Fruit fly (Drosophila melanogaster) whole organism, embryonic: ENCODE results near the gene DnaJ-H.

Source experiments
- Awh ChIP-seq: fragments of 200-800 bp; sonication (Bioruptor generic); IDR thresholded peaks from 2 replicates; pipeline ENCODE4, ENCODE4 v1.3.6; 2022; ENCODE audit warnings: missing biosample characterization, missing genetic modification characterization
- CG10267 ChIP-seq: fragments of 200-800 bp; sonication (Bioruptor generic); optimal IDR thresholded peaks from 2 replicates; lab custom pipeline; 2018; ENCODE audit warnings: missing biosample characterization, mild to moderate bottlenecking, missing genetic modification characterization, moderate library complexity
- CG11456 ChIP-seq: fragments of 200-800 bp; sonication (Bioruptor generic); IDR thresholded peaks from 3 replicates; pipeline ENCODE4 v1.3.6; 2022; ENCODE audit warnings: missing biosample characterization, missing genetic modification characterization
- CG12942 ChIP-seq: fragments of 200-800 bp; sonication (Bioruptor generic); optimal IDR thresholded peaks from 3 replicates; lab custom pipeline; 2016; ENCODE audit warnings: missing biosample characterization, missing genetic modification characterization
- CG15073 ChIP-seq: fragments of 200-800 bp; sonication (Bioruptor generic); optimal IDR thresholded peaks from 2 replicates; lab custom pipeline; 2016; ENCODE audit warnings: missing biosample characterization, missing genetic modification characterization
- CG15514 ChIP-seq: fragments of 200-800 bp; sonication (Bioruptor generic); optimal IDR thresholded peaks from 3 replicates; lab custom pipeline; 2017; ENCODE audit warnings: missing biosample characterization, missing genetic modification characterization, mild to moderate bottlenecking, moderate library complexity, missing genetic modification reagents
- CG17361 ChIP-seq: fragments of 200-800 bp; sonication (Bioruptor generic); IDR thresholded peaks from 3 replicates; pipeline ENCODE4 v1.3.6; 2022; ENCODE audit warnings: missing biosample characterization, missing genetic modification characterization
- CG3838 ChIP-seq: fragments of 200-800 bp; sonication (Bioruptor generic); optimal IDR thresholded peaks from 3 replicates; lab custom pipeline; 2016; ENCODE audit warnings: missing biosample characterization, missing genetic modification characterization
- CG3847 ChIP-seq: fragments of 200-800 bp; sonication (Bioruptor generic); IDR thresholded peaks from 2 replicates; pipeline ENCODE4 v1.3.6; 2022; ENCODE audit warnings: missing biosample characterization, missing genetic modification characterization
- CG4328 ChIP-seq: fragments of 200-800 bp; sonication (Bioruptor generic); optimal IDR thresholded peaks from 3 replicates; lab custom pipeline; 2017; ENCODE audit warnings: missing biosample characterization, missing genetic modification reagents, missing genetic modification characterization
- CG4404 ChIP-seq: fragments of 200-800 bp; sonication (Bioruptor generic); IDR thresholded peaks from 2 replicates; pipeline ENCODE4 v1.3.6; 2022; ENCODE audit warnings: missing biosample characterization, missing genetic modification characterization
- CG4730 ChIP-seq: fragments of 200-800 bp; sonication (Bioruptor generic); IDR thresholded peaks from 2 replicates; pipeline ENCODE4 v1.3.6; 2022; ENCODE audit warnings: missing biosample characterization, missing genetic modification characterization
- CG7357 ChIP-seq: fragments of 200-800 bp; sonication (Bioruptor generic); IDR thresholded peaks from 3 replicates; pipeline ENCODE4 v1.3.6; 2022; ENCODE audit warnings: missing biosample characterization, missing genetic modification characterization
- CG8359 ChIP-seq: fragments of 200-800 bp; sonication (Bioruptor generic); optimal IDR thresholded peaks from 2 replicates; lab custom pipeline; 2017; ENCODE audit warnings: missing biosample characterization, mild to moderate bottlenecking, missing genetic modification characterization, borderline replicate concordance
- CG8478 ChIP-seq: fragments of >200 bp; optimal IDR thresholded peaks from 2 replicates; lab custom pipeline; 2018
- CG9797 ChIP-seq: fragments of 200-800 bp; sonication (Bioruptor generic); optimal IDR thresholded peaks from 3 replicates; lab custom pipeline; 2018; ENCODE audit warnings: missing biosample characterization, mild to moderate bottlenecking, missing genetic modification characterization
- E2f2 ChIP-seq: fragments of 200-800 bp; sonication (Bioruptor generic); IDR thresholded peaks from 2 replicates; pipeline ENCODE4 v1.3.6; 2022; ENCODE audit warnings: missing biosample characterization, missing genetic modification characterization
- H15 ChIP-seq: fragments of 200-800 bp; sonication (Bioruptor generic); IDR thresholded peaks from 3 replicates; pipeline ENCODE4 v1.3.6; 2022; ENCODE audit warnings: missing biosample characterization, missing genetic modification characterization
- Hr78 ChIP-seq, 2 experiments: fragments of 200-800 bp in 1 of 2; fragments of >200 bp in 1 of 2; sonication (Bioruptor generic) in 1 of 2; optimal IDR thresholded peaks; 2 replicates each; lab custom pipeline; 2017 to 2019; ENCODE audit warnings: missing biosample characterization in 2 of 2, missing genetic modification characterization in 2 of 2, mild to moderate bottlenecking in 1 of 2, moderate library complexity in 1 of 2
- Poxn ChIP-seq: fragments of 200-800 bp; sonication (Bioruptor generic); IDR thresholded peaks from 2 replicates; pipeline ENCODE4 v1.3.6; 2022; ENCODE audit warnings: missing biosample characterization, missing genetic modification characterization
- Ptx1 ChIP-seq: fragments of 200-800 bp; sonication (Bioruptor generic); IDR thresholded peaks from 2 replicates; pipeline ENCODE4 v1.3.6; 2022; ENCODE audit warnings: missing biosample characterization, missing genetic modification characterization
- Six4 ChIP-seq: fragments of 200-800 bp; sonication (Bioruptor generic); optimal IDR thresholded peaks from 2 replicates; lab custom pipeline; 2016; ENCODE audit warnings: missing biosample characterization, missing genetic modification characterization
- TFAM ChIP-seq: fragments of 200-800 bp; sonication (Bioruptor generic); optimal IDR thresholded peaks from 2 replicates; lab custom pipeline; 2017; ENCODE audit warnings: missing biosample characterization, missing genetic modification characterization, inconsistent platforms
- ab ChIP-seq: fragments of 200-800 bp; sonication (Bioruptor generic); optimal IDR thresholded peaks from 2 replicates; lab custom pipeline; 2016; ENCODE audit warnings: missing biosample characterization, missing genetic modification characterization
- ato ChIP-seq: fragments of 200-800 bp; sonication (Bioruptor generic); IDR thresholded peaks from 2 replicates; pipeline ENCODE4 v1.3.6; 2022; ENCODE audit warnings: missing biosample characterization, missing genetic modification characterization; ENCODE audit not compliant: partially characterized antibody
- br ChIP-seq: fragments of >200 bp; optimal IDR thresholded peaks from 2 replicates; lab custom pipeline; 2017
- chif ChIP-seq, 2 experiments: fragments of 200-800 bp; sonication (Bioruptor generic); optimal IDR thresholded peaks; 3 replicates each; lab custom pipeline; 2016; ENCODE audit warnings: missing biosample characterization in 2 of 2, missing genetic modification characterization in 2 of 2
- fd96Cb ChIP-seq: fragments of 200-800 bp; sonication (Bioruptor generic); optimal IDR thresholded peaks from 2 replicates; lab custom pipeline; 2018; ENCODE audit warnings: missing biosample characterization, mild to moderate bottlenecking, missing genetic modification characterization, moderate library complexity
- ftz-f1 ChIP-seq: fragments of 200-800 bp; sonication (Bioruptor generic); optimal IDR thresholded peaks from 2 replicates; lab custom pipeline; 2016; ENCODE audit warnings: missing biosample characterization, missing genetic modification characterization
- gsb-n ChIP-seq: fragments of 200-800 bp; sonication (Bioruptor generic); optimal IDR thresholded peaks from 3 replicates; lab custom pipeline; 2018; ENCODE audit warnings: missing biosample characterization, mild to moderate bottlenecking, missing genetic modification characterization
- hkb ChIP-seq, 2 experiments: fragments of 200-800 bp in 1 of 2; fragments of >200 bp in 1 of 2; sonication (Bioruptor generic) in 1 of 2; IDR thresholded peaks in 1 of 2; optimal IDR thresholded peaks in 1 of 2; 2 replicates each; pipeline versions ENCODE4 v1.3.6 to Lab custom; 2017 to 2022; ENCODE audit warnings: missing biosample characterization in 1 of 2, missing genetic modification characterization in 1 of 2
- jing ChIP-seq: fragments of 200-800 bp; sonication (Bioruptor generic); optimal IDR thresholded peaks from 2 replicates; lab custom pipeline; 2018; ENCODE audit warnings: missing biosample characterization, mild to moderate bottlenecking, missing genetic modification characterization
- jumu ChIP-seq: fragments of 200-800 bp; sonication (Bioruptor generic); optimal IDR thresholded peaks from 3 replicates; lab custom pipeline; 2016; ENCODE audit warnings: missing biosample characterization, missing genetic modification characterization
- kah ChIP-seq: fragments of 200-800 bp; sonication (Bioruptor generic); optimal IDR thresholded peaks from 2 replicates; lab custom pipeline; 2018; ENCODE audit warnings: missing biosample characterization, mild to moderate bottlenecking, missing genetic modification characterization
- lab ChIP-seq: fragments of 200-800 bp; sonication (Bioruptor generic); optimal IDR thresholded peaks from 3 replicates; lab custom pipeline; 2017; ENCODE audit warnings: missing biosample characterization, missing genetic modification characterization, mild to moderate bottlenecking, moderate library complexity, missing genetic modification reagents
- lbe ChIP-seq: fragments of 200-800 bp; sonication (Bioruptor generic); optimal IDR thresholded peaks from 2 replicates; lab custom pipeline; 2016; ENCODE audit warnings: missing biosample characterization, mild to moderate bottlenecking, missing genetic modification characterization
- lov ChIP-seq, 2 experiments: fragments of 200-800 bp in 1 of 2; fragments of >200 bp in 1 of 2; sonication (Bioruptor generic) in 1 of 2; IDR thresholded peaks in 1 of 2; optimal IDR thresholded peaks in 1 of 2; 2 replicates in 1 of 2; 3 replicates in 1 of 2; pipeline versions ENCODE4 v1.3.6 to Lab custom; 2017 to 2022; ENCODE audit warnings: missing biosample characterization in 1 of 2, missing genetic modification characterization in 1 of 2
- nmo ChIP-seq: fragments of 200-800 bp; sonication (Bioruptor generic); optimal IDR thresholded peaks from 2 replicates; lab custom pipeline; 2018; ENCODE audit warnings: missing biosample characterization, mild to moderate bottlenecking, missing genetic modification characterization, moderate library complexity
- org-1 ChIP-seq: fragments of 200-800 bp; sonication (Bioruptor generic); optimal IDR thresholded peaks from 2 replicates; lab custom pipeline; 2017; ENCODE audit warnings: missing biosample characterization, missing genetic modification characterization
- peb ChIP-seq: fragments of 200-800 bp; sonication (Bioruptor generic); IDR thresholded peaks from 2 replicates; pipeline ENCODE4 v1.3.6; 2022; ENCODE audit warnings: missing biosample characterization, missing genetic modification characterization
- pfk ChIP-seq: fragments of 200-800 bp; sonication (Bioruptor generic); optimal IDR thresholded peaks from 2 replicates; lab custom pipeline; 2018; ENCODE audit warnings: missing biosample characterization, mild to moderate bottlenecking, missing genetic modification characterization, moderate library complexity
- repo ChIP-seq: fragments of 200-800 bp; sonication (Bioruptor generic); optimal IDR thresholded peaks from 2 replicates; lab custom pipeline; 2016; ENCODE audit warnings: missing biosample characterization, missing genetic modification characterization
- schlank ChIP-seq: fragments of 200-800 bp; sonication (Bioruptor generic); optimal IDR thresholded peaks from 2 replicates; lab custom pipeline; 2018; ENCODE audit warnings: missing biosample characterization, mild to moderate bottlenecking, missing genetic modification characterization
- sens ChIP-seq: fragments of 200-800 bp; sonication (Bioruptor generic); peaks from one replicate; lab custom pipeline; 2016; ENCODE audit warnings: missing biosample characterization, missing genetic modification characterization
- sim ChIP-seq: fragments of 200-800 bp; sonication (Bioruptor generic); IDR thresholded peaks from 2 replicates; pipeline ENCODE4 v1.3.6; 2022; ENCODE audit warnings: missing biosample characterization, missing genetic modification characterization
- ssp ChIP-seq: fragments of 200-800 bp; sonication (Bioruptor generic); IDR thresholded peaks from 2 replicates; pipeline ENCODE4 v1.3.6; 2022; ENCODE audit warnings: missing biosample characterization, missing genetic modification characterization
- tll ChIP-seq, 2 experiments: fragments of 200-800 bp in 1 of 2; fragments of >200 bp in 1 of 2; sonication (Bioruptor generic) in 1 of 2; optimal IDR thresholded peaks; 2 replicates each; lab custom pipeline; 2017 to 2019; ENCODE audit warnings: missing biosample characterization in 2 of 2, missing genetic modification characterization in 2 of 2, mild to moderate bottlenecking in 1 of 2, moderate library complexity in 1 of 2
- ttk ChIP-seq: fragments of 200-800 bp; sonication (Bioruptor generic); IDR thresholded peaks from 2 replicates; pipeline ENCODE4 v2.1.2; 2022; ENCODE audit warnings: missing biosample characterization, missing genetic modification characterization
- vvl ChIP-seq: fragments of 200-800 bp; sonication (Bioruptor generic); IDR thresholded peaks from 2 replicates; pipeline ENCODE4 v1.3.6; 2022; ENCODE audit warnings: missing biosample characterization, missing genetic modification characterization
- wdn ChIP-seq: fragments of 200-800 bp; sonication (Bioruptor generic); IDR thresholded peaks from 2 replicates; pipeline ENCODE4 v1.3.6; 2022; ENCODE audit warnings: missing biosample characterization, missing genetic modification characterization

DnaJ-H gene

DNA sequence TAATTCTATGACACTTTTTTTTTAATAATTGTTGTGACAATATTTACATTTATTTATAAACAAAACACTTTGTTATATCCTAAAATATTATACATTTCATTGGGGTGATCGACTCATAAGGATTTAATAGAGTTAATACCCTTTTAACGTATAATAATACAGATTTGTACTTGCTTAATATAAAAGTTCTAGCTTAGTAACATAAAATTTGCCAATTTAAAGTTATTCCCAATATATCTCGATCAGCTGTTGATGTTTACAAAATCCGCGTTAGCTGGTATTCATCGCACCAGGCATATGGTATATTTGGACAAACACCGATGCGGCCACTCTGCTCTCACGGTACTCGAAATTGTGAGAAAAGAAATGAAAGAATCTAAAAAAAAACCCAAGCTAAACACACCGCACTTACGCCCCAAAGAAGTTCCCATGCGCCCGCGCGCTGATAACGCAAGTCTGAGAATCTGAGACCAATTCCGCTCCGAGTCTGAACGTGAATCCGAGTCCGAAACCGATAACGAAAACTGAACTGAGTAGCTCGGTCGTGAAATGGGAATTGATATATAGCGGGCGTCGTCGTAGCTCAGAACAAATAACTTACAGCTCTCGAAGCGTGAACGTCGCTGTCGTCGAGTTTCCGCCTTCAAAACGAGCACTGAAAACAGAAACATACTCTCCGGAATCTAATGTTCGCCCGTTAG, 37.7 kb upstream of the DnaJ-H start, which contains the start of gene Pect (continued):
- TF ChIP-seq Awh (GFP tag; lab: Robert Waterston, UW) = no peak
- peak; percentile 12 for TF ChIP-seq fd96Cb (tag; lab: Kevin White, UChicago)
- no peak for TF ChIP-seq ttk (GFP tag; lab: Robert Waterston, UW)
- TF ChIP-seq jumu = no peak
- peak; percentile 4 for TF ChIP-seq ftz-f1 (GFP tag; lab: Kevin White, UChicago)
- TF ChIP-seq peb (GFP tag; lab: Robert Waterston, UW) = no peak
- TF ChIP-seq ato (GFP tag; lab: Robert Waterston, UW) = peak; percentile 28; the same call in 1 of the 2 replicates
- no peak for TF ChIP-seq CG11456 (GFP tag; lab: Robert Waterston, UW)
- no peak for TF ChIP-seq br (lab: Kevin White, UChicago)
- TF ChIP-seq CG8478 = no peak
- peak; percentile 60 for TF ChIP-seq Ptx1 (GFP tag; lab: Robert Waterston, UW)
- no peak for TF ChIP-seq Poxn
- TF ChIP-seq repo (GFP tag; lab: Kevin White, UChicago) = no peak
- TF ChIP-seq lbe = no peak
- peak in 1 of 2 experiments; percentile 14 for TF ChIP-seq tll (GFP tag; optimal IDR thresholded peaks at IDR 0.05; lab: Kevin White, UChicago)
- no peak for TF ChIP-seq org-1 (GFP tag; lab: Kevin White, UChicago)
- TF ChIP-seq Six4 (GFP tag; lab: Kevin White, UChicago) = peak; percentile 4
- no peak for TF ChIP-seq CG4328
- TF ChIP-seq H15 (GFP tag; lab: Robert Waterston, UW) = no peak
- TF ChIP-seq E2f2 (GFP tag; lab: Robert Waterston, UW) = 0 out of 2 replicates have a peak, but pooled peaks have one; percentile 6
- no peak for TF ChIP-seq Hr78 (GFP tag; optimal IDR thresholded peaks at IDR 0.05; lab: Kevin White, UChicago)
- no peak for TF ChIP-seq chif (GFP tag; optimal IDR thresholded peaks at IDR 0.05; lab: Kevin White, UChicago)
- TF ChIP-seq CG15514 (GFP tag; lab: Kevin White, UChicago) = peak; percentile 98
- no peak for TF ChIP-seq jing (GFP tag; lab: Kevin White, UChicago)
- peak; percentile 5 for TF ChIP-seq pfk (GFP tag; lab: Kevin White, UChicago)
- peak; percentile 60 for TF ChIP-seq CG10267 (tag; lab: Kevin White, UChicago)
- TF ChIP-seq lab (GFP tag; lab: Kevin White, UChicago) = no peak
- TF ChIP-seq vvl (GFP tag; lab: Robert Waterston, UW) = peak; percentile 18; the same call in 1 of the 2 replicates
- peak; percentile 80 for TF ChIP-seq CG9797 (GFP tag; lab: Kevin White, UChicago)
- no peak for TF ChIP-seq ab (GFP tag; lab: Kevin White, UChicago)
- no peak for TF ChIP-seq CG8359 (GFP tag; lab: Kevin White, UChicago)
- TF ChIP-seq CG3838 (GFP tag; lab: Kevin White, UChicago) = no peak
- TF ChIP-seq CG4730 (GFP tag; lab: Robert Waterston, UW) = no peak
- no peak for TF ChIP-seq sim (GFP tag; lab: Robert Waterston, UW)
- no peak for TF ChIP-seq hkb (optimal IDR thresholded peaks at IDR 0.05; lab: Kevin White, UChicago)
- 0 out of 2 replicates have a peak, but pooled peaks have one; percentile 52 for TF ChIP-seq hkb (GFP tag; IDR thresholded peaks at IDR 0.05; lab: Robert Waterston, UW)
- TF ChIP-seq CG17361 = no peak
- no peak for TF ChIP-seq gsb-n
- peak; percentile 6 for TF ChIP-seq sens (GFP tag; lab: Kevin White, UChicago)
- no peak for TF ChIP-seq kah (GFP tag; lab: Kevin White, UChicago)
- TF ChIP-seq CG15073 (GFP tag; lab: Kevin White, UChicago) = no peak
- peak; percentile 73 for TF ChIP-seq nmo
- no peak for TF ChIP-seq ssp (GFP tag; lab: Robert Waterston, UW)
- TF ChIP-seq CG7357 (GFP tag; lab: Robert Waterston, UW) = no peak
- TF ChIP-seq TFAM (GFP tag; lab: Kevin White, UChicago) = no peak
- TF ChIP-seq wdn (GFP tag; lab: Robert Waterston, UW) = no peak
- TF ChIP-seq schlank (tag; lab: Kevin White, UChicago) = peak; percentile 16
- no peak for TF ChIP-seq lov (optimal IDR thresholded peaks at IDR 0.05; lab: Kevin White, UChicago)
- TF ChIP-seq lov (GFP tag; IDR thresholded peaks at IDR 0.05; lab: Robert Waterston, UW) = peak; percentile 29; the same call in 1 of the 3 replicates
- TF ChIP-seq CG12942 (GFP tag; lab: Kevin White, UChicago) = no peak
- 0 out of 2 replicates have a peak, but pooled peaks have one; percentile 28 for TF ChIP-seq CG3847 (GFP tag; lab: Robert Waterston, UW)
- no peak for TF ChIP-seq CG4404 (GFP tag; lab: Robert Waterston, UW)
